Fruit fly (Drosophila melanogaster) whole organism, embryonic: ENCODE results near the gene CG33490.
A peak's percentile ranks its signal among the peaks of the same experiment; 100 is the strongest.

Source experiments
- CG1024 ChIP-seq: fragments of 200-800 bp; sonication (Bioruptor generic); IDR thresholded peaks from 2 replicates; pipeline ENCODE4 v1.3.6; 2022; ENCODE audit warnings: missing biosample characterization, missing genetic modification characterization
- CG10431 ChIP-seq: fragments of 200-800 bp; sonication (Bioruptor generic); optimal IDR thresholded peaks from 3 replicates; lab custom pipeline; 2018; ENCODE audit warnings: missing biosample characterization, mild to moderate bottlenecking, missing genetic modification characterization
- CG11247 ChIP-seq: fragments of 200-800 bp; sonication (Bioruptor generic); IDR thresholded peaks from 2 replicates; pipeline ENCODE4 v1.3.6; 2022; ENCODE audit warnings: missing biosample characterization, missing genetic modification characterization
- CG11504 ChIP-seq: fragments of 200-800 bp; sonication (Bioruptor generic); optimal IDR thresholded peaks from 3 replicates; lab custom pipeline; 2019; ENCODE audit warnings: missing biosample characterization, mild to moderate bottlenecking, missing genetic modification characterization, moderate library complexity
- CG11695 ChIP-seq: fragments of 200-800 bp; sonication (Bioruptor generic); IDR thresholded peaks from 3 replicates; pipeline ENCODE4 v1.3.6; 2022; ENCODE audit warnings: missing biosample characterization, missing genetic modification characterization
- CG12744 ChIP-seq: fragments of 200-800 bp; sonication (Bioruptor generic); optimal IDR thresholded peaks from 2 replicates; lab custom pipeline; 2016; ENCODE audit warnings: missing biosample characterization, missing genetic modification characterization
- CG13775 ChIP-seq: fragments of 200-800 bp; sonication (Bioruptor generic); optimal IDR thresholded peaks from 3 replicates; lab custom pipeline; 2017; ENCODE audit warnings: missing biosample characterization, mild to moderate bottlenecking, missing genetic modification characterization
- CG14860 ChIP-seq: fragments of 200-800 bp; sonication (Bioruptor generic); IDR thresholded peaks from 3 replicates; pipeline ENCODE4 v1.3.6; 2022; ENCODE audit warnings: missing biosample characterization, missing genetic modification characterization; ENCODE audit not compliant: partially characterized antibody
- CG15011 ChIP-seq: fragments of 200-800 bp; sonication (Bioruptor generic); optimal IDR thresholded peaks from 3 replicates; lab custom pipeline; 2018; ENCODE audit warnings: missing biosample characterization, mild to moderate bottlenecking, missing genetic modification characterization
- CG1529 ChIP-seq: fragments of 200-800 bp; sonication (Bioruptor generic); optimal IDR thresholded peaks from 3 replicates; lab custom pipeline; 2018; ENCODE audit warnings: missing biosample characterization, missing genetic modification characterization
- CG16815 ChIP-seq: fragments of 200-800 bp; sonication (Bioruptor generic); optimal IDR thresholded peaks from 3 replicates; lab custom pipeline; 2017; ENCODE audit warnings: missing biosample characterization, mild to moderate bottlenecking, missing genetic modification characterization
- CG17612 ChIP-seq: fragments of 200-800 bp; sonication (Bioruptor generic); IDR thresholded peaks from 2 replicates; pipeline ENCODE4 v1.3.6; 2022; ENCODE audit warnings: missing biosample characterization, missing genetic modification characterization
- CG17829 ChIP-seq: fragments of 200-800 bp; optimal IDR thresholded peaks from 2 replicates; lab custom pipeline; 2019; ENCODE audit warnings: missing biosample characterization, mild to moderate bottlenecking, missing genetic modification characterization, moderate library complexity
- CG18011 ChIP-seq: fragments of 200-800 bp; sonication (Bioruptor generic); optimal IDR thresholded peaks from 2 replicates; lab custom pipeline; 2017; ENCODE audit warnings: missing biosample characterization, missing genetic modification characterization, mild to moderate bottlenecking, moderate library complexity, missing genotype
- CG30403 ChIP-seq: fragments of 200-800 bp; sonication (Bioruptor generic); optimal IDR thresholded peaks from 3 replicates; lab custom pipeline; 2016; ENCODE audit warnings: missing biosample characterization, missing genetic modification characterization
- CG4328 ChIP-seq: fragments of 200-800 bp; sonication (Bioruptor generic); optimal IDR thresholded peaks from 3 replicates; lab custom pipeline; 2017; ENCODE audit warnings: missing biosample characterization, missing genetic modification reagents, missing genetic modification characterization
- CG7372 ChIP-seq: fragments of 200-800 bp; sonication (Bioruptor generic); IDR thresholded peaks from 2 replicates; pipeline ENCODE4 v1.3.6; 2022; ENCODE audit warnings: missing biosample characterization, missing genetic modification characterization
- CG7839 ChIP-seq: fragments of 200-800 bp; sonication (Bioruptor generic); optimal IDR thresholded peaks from 3 replicates; lab custom pipeline; 2018; ENCODE audit warnings: missing biosample characterization, mild to moderate bottlenecking, missing genetic modification characterization, moderate library complexity
- CG9817 ChIP-seq: fragments of 200-800 bp; sonication (Bioruptor generic); optimal IDR thresholded peaks from 2 replicates; lab custom pipeline; 2018; ENCODE audit warnings: missing biosample characterization, mild to moderate bottlenecking, missing genetic modification characterization, moderate library complexity
- CrebB ChIP-seq: fragments of 200-800 bp; sonication (Bioruptor generic); optimal IDR thresholded peaks from 3 replicates; lab custom pipeline; 2018; ENCODE audit warnings: missing biosample characterization, mild to moderate bottlenecking, missing genetic modification characterization
- Dfd ChIP-seq, 2 experiments: fragments of >200 bp; optimal IDR thresholded peaks; 2 replicates each; lab custom pipeline; 2017; ENCODE audit warnings: missing biosample characterization in 2 of 2, missing genetic modification characterization in 2 of 2
- Ets97D ChIP-seq: fragments of 200-800 bp; sonication (Bioruptor generic); optimal IDR thresholded peaks from 3 replicates; lab custom pipeline; 2016; ENCODE audit warnings: missing biosample characterization, missing genetic modification characterization
- H15 ChIP-seq: fragments of 200-800 bp; sonication (Bioruptor generic); IDR thresholded peaks from 3 replicates; pipeline ENCODE4 v1.3.6; 2022; ENCODE audit warnings: missing biosample characterization, missing genetic modification characterization
- Hr39 ChIP-seq: fragments of >200 bp; optimal IDR thresholded peaks from 2 replicates; lab custom pipeline; 2017
- Hr78 ChIP-seq, 2 experiments: fragments of 200-800 bp in 1 of 2; fragments of >200 bp in 1 of 2; sonication (Bioruptor generic) in 1 of 2; optimal IDR thresholded peaks; 2 replicates each; lab custom pipeline; 2017 to 2019; ENCODE audit warnings: missing biosample characterization in 2 of 2, missing genetic modification characterization in 2 of 2, mild to moderate bottlenecking in 1 of 2, moderate library complexity in 1 of 2
- Lpt ChIP-seq: fragments of >200 bp; optimal IDR thresholded peaks from 2 replicates; lab custom pipeline; 2018; ENCODE audit warnings: missing biosample characterization, missing genetic modification characterization
- Neu2 ChIP-seq: fragments of 200-800 bp; sonication (Bioruptor generic); optimal IDR thresholded peaks from 3 replicates; lab custom pipeline; 2016; ENCODE audit warnings: missing biosample characterization, missing genetic modification characterization, borderline replicate concordance
- Opbp ChIP-seq: fragments of 200-800 bp; sonication (Bioruptor generic); IDR thresholded peaks from 3 replicates; pipeline ENCODE4 v1.3.6; 2022; ENCODE audit warnings: missing biosample characterization, missing genetic modification characterization; ENCODE audit not compliant: partially characterized antibody
- Sox102F ChIP-seq: fragments of 200-800 bp; sonication (Bioruptor generic); optimal IDR thresholded peaks from 2 replicates; lab custom pipeline; 2018; ENCODE audit warnings: missing biosample characterization, mild to moderate bottlenecking, missing genetic modification characterization, moderate library complexity
- Xbp1 ChIP-seq: fragments of 200-800 bp; sonication (Bioruptor generic); optimal IDR thresholded peaks from 3 replicates; lab custom pipeline; 2016; ENCODE audit warnings: missing biosample characterization, mild to moderate bottlenecking, missing genetic modification characterization
- abd-A ChIP-seq: fragments of 200-800 bp; sonication (Bioruptor generic); optimal IDR thresholded peaks from 3 replicates; lab custom pipeline; 2019; ENCODE audit warnings: missing biosample characterization, mild to moderate bottlenecking, missing genetic modification characterization, moderate library complexity
- btn ChIP-seq: fragments of 200-800 bp; sonication (Bioruptor generic); optimal IDR thresholded peaks from 2 replicates; lab custom pipeline; 2016; ENCODE audit warnings: missing biosample characterization, missing genetic modification characterization
- danr ChIP-seq: fragments of 200-800 bp; sonication (Bioruptor generic); IDR thresholded peaks from 2 replicates; pipeline ENCODE4 v1.3.6; 2022; ENCODE audit warnings: missing biosample characterization, missing genetic modification characterization
- dmrt11E ChIP-seq: fragments of 200-800 bp; sonication (Bioruptor generic); optimal IDR thresholded peaks from 3 replicates; lab custom pipeline; 2018; ENCODE audit warnings: missing biosample characterization, mild to moderate bottlenecking, missing genetic modification characterization, moderate library complexity
- exex ChIP-seq: fragments of 200-800 bp; sonication (Bioruptor generic); optimal IDR thresholded peaks from 4 replicates; lab custom pipeline; 2018; ENCODE audit warnings: missing biosample characterization, mild to moderate bottlenecking, missing genetic modification characterization, moderate library complexity
- gcm2 ChIP-seq: fragments of 200-800 bp; sonication (Bioruptor generic); optimal IDR thresholded peaks from 2 replicates; lab custom pipeline; 2016; ENCODE audit warnings: missing biosample characterization, missing genetic modification characterization
- luna ChIP-seq: fragments of 200-800 bp; sonication (Bioruptor generic); optimal IDR thresholded peaks from 2 replicates; lab custom pipeline; 2016; ENCODE audit warnings: missing biosample characterization, missing genetic modification characterization
- mld ChIP-seq: fragments of 200-800 bp; sonication (Bioruptor generic); IDR thresholded peaks from 3 replicates; pipeline ENCODE4 v1.3.6; 2022; ENCODE audit warnings: missing biosample characterization, missing genetic modification characterization; ENCODE audit not compliant: partially characterized antibody
- nom ChIP-seq: fragments of 200-800 bp; sonication (Bioruptor generic); optimal IDR thresholded peaks from 2 replicates; lab custom pipeline; 2017; ENCODE audit warnings: missing biosample characterization, missing genetic modification characterization, mild to moderate bottlenecking, moderate library complexity, missing genetic modification reagents
- pnt ChIP-seq: fragments of 200-800 bp; sonication (Bioruptor generic); optimal IDR thresholded peaks from 3 replicates; lab custom pipeline; 2016; ENCODE audit warnings: missing biosample characterization, missing genetic modification characterization
- psq ChIP-seq: fragments of 200-800 bp; sonication (Bioruptor generic); optimal IDR thresholded peaks from 2 replicates; lab custom pipeline; 2017; ENCODE audit warnings: missing biosample characterization, missing genetic modification characterization
- sc ChIP-seq, 3 experiments: fragments of >200 bp in 2 of 3; fragments of 200-800 bp in 1 of 3; sonication (Bioruptor generic) in 1 of 3; optimal IDR thresholded peaks; 2 replicates in 2 of 3; 3 replicates in 1 of 3; lab custom pipeline; 2017; ENCODE audit warnings: mild to moderate bottlenecking in 1 of 3, missing biosample characterization in 1 of 3, missing genetic modification characterization in 1 of 3, missing genetic modification reagents in 1 of 3
- sens-2 ChIP-seq: fragments of 200-800 bp; sonication (Bioruptor generic); IDR thresholded peaks from 2 replicates; pipeline ENCODE4 v1.3.6; 2022; ENCODE audit warnings: missing biosample characterization, missing genetic modification characterization
- sima ChIP-seq: fragments of 200-800 bp; sonication (Bioruptor generic); optimal IDR thresholded peaks from 2 replicates; lab custom pipeline; 2016; ENCODE audit warnings: missing biosample characterization, missing genetic modification characterization
- sisA ChIP-seq: fragments of 200-800 bp; sonication (Bioruptor generic); IDR thresholded peaks from 2 replicates; pipeline ENCODE4 v1.3.6; 2022; ENCODE audit warnings: missing biosample characterization, missing genetic modification characterization
- slbo ChIP-seq: fragments of 200-800 bp; sonication (Bioruptor generic); IDR thresholded peaks from 2 replicates; pipeline ENCODE4 v1.3.6; 2022; ENCODE audit warnings: missing biosample characterization, missing genetic modification characterization
- slou ChIP-seq: fragments of 200-800 bp; sonication (Bioruptor generic); optimal IDR thresholded peaks from 3 replicates; lab custom pipeline; 2016; ENCODE audit warnings: missing biosample characterization, missing genetic modification characterization
- tap ChIP-seq: fragments of 200-800 bp; optimal IDR thresholded peaks from 3 replicates; lab custom pipeline; 2019; ENCODE audit warnings: missing biosample characterization, mild to moderate bottlenecking, missing genetic modification characterization, moderate library complexity
- trh ChIP-seq: fragments of 200-800 bp; sonication (Bioruptor generic); optimal IDR thresholded peaks from 2 replicates; lab custom pipeline; 2016; ENCODE audit warnings: missing biosample characterization, missing genetic modification characterization
- vnd ChIP-seq: fragments of 200-800 bp; sonication (Bioruptor generic); IDR thresholded peaks from 3 replicates; pipeline ENCODE4 v1.3.6; 2022; ENCODE audit warnings: missing biosample characterization, missing genetic modification characterization; ENCODE audit not compliant: partially characterized antibody

CG33490 gene

DNA sequence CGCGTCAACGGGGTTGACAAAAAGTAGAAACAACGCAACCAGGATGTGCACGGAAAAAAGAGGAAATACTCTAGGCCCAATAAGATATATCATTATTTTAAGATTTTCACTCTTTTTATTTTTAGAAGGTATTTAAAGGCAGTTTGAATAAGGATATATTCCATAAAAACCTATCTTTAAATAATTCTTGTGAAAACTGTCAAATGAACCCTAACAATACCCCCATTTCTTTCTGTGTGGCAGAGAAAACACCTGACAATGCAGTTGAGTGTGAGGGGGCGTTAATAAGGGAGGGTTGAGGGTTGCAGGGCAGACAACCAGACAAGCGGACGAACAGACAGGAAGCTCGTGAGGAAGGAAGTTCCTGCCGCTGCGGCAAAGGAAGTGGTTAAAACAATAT, 22.5 kb downstream of the CG33490 start (continued):
- peak; percentile 45 for TF ChIP-seq sisA (GFP tag; lab: Robert Waterston, UW)
- TF ChIP-seq CG11695 (GFP tag; lab: Robert Waterston, UW): 0 out of 3 replicates have a peak, but pooled peaks have one; percentile 35
- no peak for TF ChIP-seq slou (GFP tag; lab: Kevin White, UChicago)
- no peak for TF ChIP-seq Hr39
- no peak for TF ChIP-seq CG17612 (GFP tag; lab: Robert Waterston, UW)
- 0 out of 2 replicates have a peak, but pooled peaks have one; percentile 12 for TF ChIP-seq CG7372 (GFP tag; lab: Robert Waterston, UW)
- TF ChIP-seq CG14860 (GFP tag; lab: Robert Waterston, UW): no peak
- peak; percentile 48 for TF ChIP-seq CG11504 (tag; lab: Kevin White, UChicago)
- TF ChIP-seq CG18011: no peak
- no peak for TF ChIP-seq CG10431 (GFP tag; lab: Kevin White, UChicago)
- peak; percentile 55 for TF ChIP-seq CG17829 (tag; lab: Kevin White, UChicago)
- peak; percentile 9 for TF ChIP-seq tap (tag; lab: Kevin White, UChicago)
- TF ChIP-seq CG7839 (tag; lab: Kevin White, UChicago): peak; percentile 53
- TF ChIP-seq CG1024 (GFP tag; lab: Robert Waterston, UW): no peak
- peak; percentile 8 for TF ChIP-seq nom (GFP tag; lab: Kevin White, UChicago)
- TF ChIP-seq H15 (GFP tag; lab: Robert Waterston, UW): 0 out of 3 replicates have a peak, but pooled peaks have one; percentile 45
- TF ChIP-seq Sox102F: peak; percentile 53
- no peak for TF ChIP-seq psq (GFP tag; lab: Kevin White, UChicago)
- no peak for TF ChIP-seq Hr78 (GFP tag; optimal IDR thresholded peaks at IDR 0.05; lab: Kevin White, UChicago)
- TF ChIP-seq CG11247: no peak
- peak; percentile 38 for TF ChIP-seq CG30403 (GFP tag; lab: Kevin White, UChicago)
- no peak for TF ChIP-seq mld (GFP tag; lab: Robert Waterston, UW)
- no peak for TF ChIP-seq luna (GFP tag; lab: Kevin White, UChicago)
- TF ChIP-seq pnt: peak; percentile 10
- TF ChIP-seq danr (GFP tag; lab: Robert Waterston, UW): no peak
- TF ChIP-seq CG12744 (GFP tag; lab: Kevin White, UChicago): no peak
- TF ChIP-seq CG16815 (GFP tag; lab: Kevin White, UChicago): peak; percentile 3
- no peak for TF ChIP-seq Lpt (GFP tag; lab: Kevin White, UChicago)
- peak; percentile 75 for TF ChIP-seq dmrt11E (tag; lab: Kevin White, UChicago)
- TF ChIP-seq sc (optimal IDR thresholded peaks at IDR 0.05; lab: Kevin White, UChicago): no peak
- peak; percentile 36 for TF ChIP-seq sc (GFP tag; optimal IDR thresholded peaks at IDR 0.05; lab: Kevin White, UChicago)
- TF ChIP-seq slbo (GFP tag; lab: Robert Waterston, UW): 0 out of 2 replicates have a peak, but pooled peaks have one; percentile 29
- no peak for TF ChIP-seq sima (GFP tag; lab: Kevin White, UChicago)
- 0 out of 3 replicates have a peak, but pooled peaks have one; percentile 19 for TF ChIP-seq vnd (GFP tag; lab: Robert Waterston, UW)
- no peak for TF ChIP-seq gcm2
- TF ChIP-seq trh (GFP tag; lab: Kevin White, UChicago): no peak
- no peak for TF ChIP-seq exex (tag; lab: Kevin White, UChicago)
- no peak for TF ChIP-seq Ets97D (GFP tag; lab: Kevin White, UChicago)
- no peak for TF ChIP-seq abd-A (tag; lab: Kevin White, UChicago)
- TF ChIP-seq CG9817 (tag; lab: Kevin White, UChicago): no peak
- no peak for TF ChIP-seq CrebB (tag; lab: Kevin White, UChicago)
- TF ChIP-seq Dfd (GFP tag; optimal IDR thresholded peaks at IDR 0.05; lab: Kevin White, UChicago): no peak
- no peak for TF ChIP-seq CG1529 (GFP tag; lab: Kevin White, UChicago)
- no peak for TF ChIP-seq CG15011 (GFP tag; lab: Kevin White, UChicago)
- peak; percentile 11 for TF ChIP-seq CG13775 (GFP tag; lab: Kevin White, UChicago)
- peak; percentile 31 for TF ChIP-seq Xbp1 (GFP tag; lab: Kevin White, UChicago)
- TF ChIP-seq sens-2: no peak
- no peak for TF ChIP-seq Neu2 (GFP tag; lab: Kevin White, UChicago)
- TF ChIP-seq CG4328: no peak
- no peak for TF ChIP-seq btn
- no peak for TF ChIP-seq Opbp
